Fruit fly (Drosophila melanogaster) whole organism, adult: ENCODE measurements around the gene CG13458.

Experiments used
- CG1620 ChIP-seq: fragments of 200-800 bp; sonication (Bioruptor generic); optimal IDR thresholded peaks from 2 replicates; lab custom pipeline; 2016; ENCODE audit warnings: missing biosample characterization, missing genetic modification characterization
- CG5204 ChIP-seq: fragments of 200-800 bp; sonication (Bioruptor generic); optimal IDR thresholded peaks from 2 replicates; lab custom pipeline; 2016; ENCODE audit warnings: missing biosample characterization, missing genetic modification characterization
- CG7101 ChIP-seq: fragments of 200-800 bp; sonication (Bioruptor generic); optimal IDR thresholded peaks from 2 replicates; lab custom pipeline; 2018; ENCODE audit warnings: missing biosample characterization, mild to moderate bottlenecking, missing genetic modification characterization, moderate library complexity
- Clk ChIP-seq: fragments of 200-800 bp; sonication (Bioruptor generic); optimal IDR thresholded peaks from 2 replicates; lab custom pipeline; 2017; ENCODE audit warnings: missing biosample characterization, missing genetic modification characterization
- Crg-1 ChIP-seq: fragments of 200-800 bp; sonication (Bioruptor generic); optimal IDR thresholded peaks from 2 replicates; lab custom pipeline; 2016; ENCODE audit warnings: missing biosample characterization, missing genetic modification characterization
- Mnt ChIP-seq: fragments of 200-800 bp; sonication (Bioruptor generic); optimal IDR thresholded peaks from 2 replicates; lab custom pipeline; 2016; ENCODE audit warnings: missing biosample characterization, mild to moderate bottlenecking, missing genetic modification characterization
- cnc ChIP-seq, 2 experiments: fragments of >200 bp; optimal IDR thresholded peaks; 2 replicates each; lab custom pipeline; 2017
- kay ChIP-seq: fragments of 200-800 bp; sonication (Bioruptor generic); peaks from one replicate; lab custom pipeline; 2016; ENCODE audit warnings: missing biosample characterization, missing genetic modification characterization, borderline replicate concordance
- toe ChIP-seq: fragments of 200-800 bp; sonication (Bioruptor generic); optimal IDR thresholded peaks from 2 replicates; lab custom pipeline; 2016; ENCODE audit warnings: missing biosample characterization, missing genetic modification characterization

dm6 chr3L:15161549-15161948 lies 48.2 kb downstream of the CG13458 start, which contains the start of gene CG6878:
- TF ChIP-seq CG1620 (GFP tag; lab: Kevin White, UChicago) (no peak), toe (GFP tag; lab: Kevin White, UChicago) (no peak), Mnt (GFP tag; lab: Kevin White, UChicago) (peak; percentile 56), CG7101 (tag; lab: Kevin White, UChicago) (peak; percentile 42), Clk (GFP tag; lab: Kevin White, UChicago) (no peak), cnc (optimal IDR thresholded peaks at IDR 0.05; lab: Kevin White, UChicago) (no peak), kay (no peak), CG5204 (GFP tag; lab: Kevin White, UChicago) (no peak), Crg-1 (GFP tag; lab: Kevin White, UChicago) (no peak)
